Fruit fly (Drosophila melanogaster): ENCODE results near the gene CG14974.

Gene CG14974

DNA sequence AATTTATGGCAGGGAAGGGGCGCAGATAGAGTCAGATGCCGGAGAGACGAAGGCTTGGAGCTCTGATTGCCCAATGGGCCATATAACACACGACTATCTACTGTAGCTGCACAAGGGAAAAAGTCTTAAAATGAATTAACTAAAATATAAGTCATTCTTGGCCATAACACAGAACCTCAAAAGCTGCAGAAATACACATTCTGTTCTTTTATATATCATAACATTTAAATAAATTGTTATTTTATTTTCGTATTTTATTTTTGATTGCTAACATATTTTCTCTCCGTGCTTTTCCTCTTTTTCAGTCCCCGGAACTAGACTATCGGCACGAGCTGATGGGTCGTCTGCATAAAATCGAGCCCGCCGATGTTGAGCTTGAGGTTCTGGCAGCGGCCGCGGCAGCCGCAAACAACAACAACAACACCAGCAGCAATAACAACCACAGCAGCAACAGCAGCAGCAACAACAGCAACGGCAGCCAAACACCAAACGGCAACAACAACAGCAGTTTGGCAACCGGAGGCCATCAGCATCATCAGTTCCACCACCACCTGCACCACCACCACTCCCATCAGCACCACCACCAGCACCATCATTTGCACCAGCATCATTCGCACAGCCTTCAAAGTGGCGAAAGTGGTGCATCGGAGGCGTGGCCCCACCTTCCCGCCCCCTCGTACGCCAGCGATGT, 23.6 kb upstream of the CG14974 start (continued):
- TF ChIP-seq trem (tag; optimal IDR thresholded peaks at IDR 0.05) (no peak), D19B (GFP tag; optimal IDR thresholded peaks at IDR 0.05) (no peak), Sox100B (GFP tag; optimal IDR thresholded peaks at IDR 0.05) (no peak), stc (GFP tag; IDR thresholded peaks at IDR 0.05) (no peak), CG12391 (tag; optimal IDR thresholded peaks at IDR 0.05) (peak; percentile 32), phol (tag; optimal IDR thresholded peaks at IDR 0.05) (peak; percentile 12), CG11247 (GFP tag; IDR thresholded peaks at IDR 0.05) (no peak), CG1233 (GFP tag; optimal IDR thresholded peaks at IDR 0.05) (no peak), Sox102F (GFP tag; optimal IDR thresholded peaks at IDR 0.05) (peak; percentile 16), Hmr (GFP tag; optimal IDR thresholded peaks at IDR 0.05) (no peak), CG18262 (tag; optimal IDR thresholded peaks at IDR 0.05) (peak; percentile 21), CG6683 (GFP tag; optimal IDR thresholded peaks at IDR 0.05) (no peak), tna (GFP tag; IDR thresholded peaks at IDR 0.05; ENCODE audit: partially characterized antibody) (no peak), CG14014 (GFP tag; IDR thresholded peaks at IDR 0.05) (no peak), al (GFP tag; IDR thresholded peaks at IDR 0.05) (0 out of 2 replicates have a peak, but pooled peaks have one; percentile 1), CG4854 (GFP tag; optimal IDR thresholded peaks at IDR 0.05) (no peak), CG11456 (GFP tag; IDR thresholded peaks at IDR 0.05) (0 out of 3 replicates have a peak, but pooled peaks have one; percentile 3), Med (GFP tag) (peak; percentile 15), CG10267 (tag; optimal IDR thresholded peaks at IDR 0.05) (no peak), CG10959 (GFP tag; IDR thresholded peaks at IDR 0.05) (no peak), sens (GFP tag) (peak; percentile 72), CG2712 (tag; optimal IDR thresholded peaks at IDR 0.05) (peak; percentile 44), lab (GFP tag; optimal IDR thresholded peaks at IDR 0.05) (no peak), CG7928 (GFP tag; optimal IDR thresholded peaks at IDR 0.05) (no peak), CG13123 (GFP tag; optimal IDR thresholded peaks at IDR 0.05) (no peak), CG14710 (tag; optimal IDR thresholded peaks at IDR 0.05) (peak; percentile 13), CG8089 (GFP tag; optimal IDR thresholded peaks at IDR 0.05) (no peak), pan (optimal IDR thresholded peaks at IDR 0.05) (no peak), pan (GFP tag; optimal IDR thresholded peaks at IDR 0.05 in 1 of 2, IDR thresholded peaks at IDR 0.05 in 1 of 2) (no peak), bsh (GFP tag; optimal IDR thresholded peaks at IDR 0.05) (peak in 1 of 2 experiments; percentile 63), maf-S (GFP tag; optimal IDR thresholded peaks at IDR 0.05) (no peak), CG10979 (tag; optimal IDR thresholded peaks at IDR 0.05) (peak; percentile 33), ranshi (GFP tag; IDR thresholded peaks at IDR 0.05) (no peak), run (tag; optimal IDR thresholded peaks at IDR 0.05) (no peak), stwl (tag; optimal IDR thresholded peaks at IDR 0.05) (no peak), pros (GFP tag; optimal IDR thresholded peaks at IDR 0.05) (no peak), row (GFP tag; IDR thresholded peaks at IDR 0.05) (peak; percentile 18; the same call in 1 of the 3 replicates), Dip3 (GFP tag; optimal IDR thresholded peaks at IDR 0.05) (no peak), CG17612 (GFP tag; IDR thresholded peaks at IDR 0.05) (no peak), CG11085 (GFP tag; IDR thresholded peaks at IDR 0.05) (no peak), ro (GFP tag; IDR thresholded peaks at IDR 0.05) (no peak), CG9876 (GFP tag; optimal IDR thresholded peaks at IDR 0.05) (no peak), pfk (GFP tag; optimal IDR thresholded peaks at IDR 0.05) (no peak), lola (GFP tag; optimal IDR thresholded peaks at IDR 0.05) (peak in 1 of 3 experiments; percentile 46), Asciz (GFP tag; optimal IDR thresholded peaks at IDR 0.05) (no peak), Dp (GFP tag; optimal IDR thresholded peaks at IDR 0.05) (no peak), CG18764 (GFP tag; optimal IDR thresholded peaks at IDR 0.05) (no peak), nau (GFP tag; optimal IDR thresholded peaks at IDR 0.05) (no peak), z (GFP tag; IDR thresholded peaks at IDR 0.05) (no peak), CG7372 (GFP tag; IDR thresholded peaks at IDR 0.05) (no peak)

Measured in whole organism, embryonic.